Worm (Caenorhabditis elegans) whole organism, L1 larva: ENCODE results near the gene F29B9.8.
A peak's percentile ranks its signal among the peaks of the same experiment; 100 is the strongest.

Experiments used
- C04F5.9 ChIP-seq: sonication (generic microtip); optimal IDR thresholded peaks from 2 replicates; lab custom pipeline; 2016; ENCODE audit warnings: missing genetic modification characterization, missing compliant biosample characterization
- C34B4.2 ChIP-seq: sonication (generic microtip); optimal IDR thresholded peaks from 2 replicates; lab custom pipeline; 2017; ENCODE audit warnings: mild to moderate bottlenecking, missing genetic modification characterization, missing compliant biosample characterization
- F16B12.6 ChIP-seq: fragments of 150-350 bp; optimal IDR thresholded peaks from 2 replicates; lab custom pipeline; 2014; ENCODE audit warnings: missing biosample characterization, missing genetic modification characterization
- alr-1 ChIP-seq: fragments of 200-800 bp; sonication (Bioruptor generic); optimal IDR thresholded peaks from 2 replicates; lab custom pipeline; 2018; ENCODE audit warnings: borderline replicate concordance, mild to moderate bottlenecking, missing genetic modification characterization, missing compliant biosample characterization
- ama-1 ChIP-seq: fragments of 150-350 bp; optimal IDR thresholded peaks from 2 replicates; lab custom pipeline; 2014
- blmp-1 ChIP-seq: fragments of 150-350 bp; optimal IDR thresholded peaks from 2 replicates; lab custom pipeline; 2014; ENCODE audit warnings: missing biosample characterization, missing genetic modification characterization
- ceh-63 ChIP-seq: fragments of 200-800 bp; sonication (Bioruptor generic); optimal IDR thresholded peaks from 2 replicates; lab custom pipeline; 2018; ENCODE audit warnings: mild to moderate bottlenecking, missing genetic modification characterization, missing compliant biosample characterization
- ceh-8 ChIP-seq: fragments of 200-800 bp; sonication (Bioruptor generic); optimal IDR thresholded peaks from 2 replicates; lab custom pipeline; 2018; ENCODE audit warnings: mild to moderate bottlenecking, missing genetic modification characterization, moderate library complexity, missing compliant biosample characterization
- ceh-82 ChIP-seq, 3 experiments: fragments of 150-350 bp in 1 of 3; sonication (generic microtip) in 2 of 3; optimal IDR thresholded peaks; 2 replicates each; lab custom pipeline; 2014 to 2017; ENCODE audit warnings: missing biosample characterization in 3 of 3, missing genetic modification characterization in 3 of 3
- ces-1 ChIP-seq: fragments of 150-350 bp; optimal IDR thresholded peaks from 2 replicates; lab custom pipeline; 2014; ENCODE audit warnings: missing biosample characterization, missing genetic modification reagents, missing genetic modification characterization
- dsc-1 ChIP-seq: sonication (generic microtip); optimal IDR thresholded peaks from 2 replicates; lab custom pipeline; 2016; ENCODE audit warnings: mild to moderate bottlenecking, missing genetic modification characterization, missing compliant biosample characterization
- efl-1 ChIP-seq, 4 experiments: fragments of 150-350 bp; optimal IDR thresholded peaks in 3 of 4; peaks in 1 of 4; 1 replicate in 1 of 4; 2 replicates in 3 of 4; lab custom pipeline; 2014; ENCODE audit warnings: missing biosample characterization in 2 of 4, missing genetic modification characterization in 2 of 4, missing genetic modification reagents in 2 of 4
- egl-27 ChIP-seq, 2 experiments: fragments of 150-350 bp in 1 of 2; sonication (generic microtip); optimal IDR thresholded peaks; 3 replicates each; lab custom pipeline; 2017 to 2018; ENCODE audit warnings: missing biosample characterization in 2 of 2, missing genetic modification characterization in 2 of 2, missing genetic modification reagents in 2 of 2
- elt-3 ChIP-seq, 6 experiments: fragments of 150-350 bp in 1 of 6; sonication (generic microtip); optimal IDR thresholded peaks; 2 replicates each; lab custom pipeline; 2017 to 2018; ENCODE audit warnings: missing biosample characterization in 6 of 6, missing genetic modification characterization in 6 of 6, inconsistent platforms in 1 of 6
- fkh-10 ChIP-seq: sonication (generic microtip); optimal IDR thresholded peaks from 2 replicates; lab custom pipeline; 2017; ENCODE audit warnings: missing biosample characterization, missing genetic modification reagents, missing genetic modification characterization
- fkh-4 ChIP-seq: sonication (generic microtip); optimal IDR thresholded peaks from 2 replicates; lab custom pipeline; 2016; ENCODE audit warnings: missing compliant biosample characterization, missing genetic modification characterization, borderline replicate concordance
- fos-1 ChIP-seq: fragments of 150-350 bp; optimal IDR thresholded peaks from 2 replicates; lab custom pipeline; 2014; ENCODE audit warnings: missing biosample characterization, missing genetic modification characterization
- hpl-2 ChIP-seq: fragments of 150-350 bp; optimal IDR thresholded peaks from 2 replicates; lab custom pipeline; 2014; ENCODE audit warnings: missing biosample characterization, missing genetic modification reagents, missing genetic modification characterization
- lin-14 ChIP-seq: fragments of 200-800 bp; sonication (Bioruptor generic); optimal IDR thresholded peaks from 2 replicates; lab custom pipeline; 2018; ENCODE audit warnings: mild to moderate bottlenecking, missing genetic modification characterization, moderate library complexity, missing compliant biosample characterization
- lin-39 ChIP-seq: fragments of 150-350 bp; optimal IDR thresholded peaks from 2 replicates; lab custom pipeline; 2014; ENCODE audit warnings: missing biosample characterization, missing genetic modification reagents, missing genetic modification characterization
- mab-9 ChIP-seq: fragments of 200-800 bp; sonication (Bioruptor generic); IDR thresholded peaks from 2 replicates; pipeline ENCODE4 v1.3.6; 2022; ENCODE audit warnings: missing genetic modification reagents, missing genetic modification characterization, missing compliant biosample characterization
- nhr-12 ChIP-seq: sonication (generic microtip); optimal IDR thresholded peaks from 2 replicates; lab custom pipeline; 2017; ENCODE audit warnings: missing biosample characterization, missing genetic modification characterization
- nhr-237 ChIP-seq: fragments of 150-350 bp; optimal IDR thresholded peaks from 2 replicates; lab custom pipeline; 2014; ENCODE audit warnings: missing biosample characterization, missing genetic modification characterization
- nhr-47 ChIP-seq: sonication (generic microtip); optimal IDR thresholded peaks from 2 replicates; lab custom pipeline; 2016; ENCODE audit warnings: mild to moderate bottlenecking, missing genetic modification characterization, moderate library complexity, missing compliant biosample characterization
- nhr-85 ChIP-seq: sonication (generic microtip); peaks from one replicate; lab custom pipeline; 2016; ENCODE audit warnings: missing genetic modification characterization, inconsistent platforms, missing compliant biosample characterization
- pag-3 ChIP-seq: sonication (generic microtip); optimal IDR thresholded peaks from 2 replicates; lab custom pipeline; 2017; ENCODE audit warnings: missing genetic modification characterization, mild to moderate bottlenecking, missing compliant biosample characterization, antibody characterized with exemption, borderline replicate concordance; ENCODE audit not compliant: insufficient read depth
- unc-130 ChIP-seq: fragments of 150-350 bp; optimal IDR thresholded peaks from 2 replicates; lab custom pipeline; 2017; ENCODE audit warnings: missing biosample characterization, missing genetic modification characterization, inconsistent platforms
- unc-62 ChIP-seq: fragments of 150-350 bp; optimal IDR thresholded peaks from 2 replicates; lab custom pipeline; 2014; ENCODE audit warnings: missing biosample characterization, missing genetic modification reagents, missing genetic modification characterization
- vab-15 ChIP-seq: sonication (generic microtip); optimal IDR thresholded peaks from 2 replicates; lab custom pipeline; 2017; ENCODE audit warnings: missing genotype, mild to moderate bottlenecking, missing genetic modification characterization, missing compliant biosample characterization
- xbp-1 ChIP-seq: sonication (generic microtip); optimal IDR thresholded peaks from 2 replicates; lab custom pipeline; 2016; ENCODE audit warnings: missing genetic modification characterization, missing compliant biosample characterization
- zip-4 ChIP-seq: fragments of 200-800 bp; sonication (Bioruptor generic); optimal IDR thresholded peaks from 2 replicates; lab custom pipeline; 2018; ENCODE audit warnings: mild to moderate bottlenecking, missing genetic modification characterization, moderate library complexity, missing compliant biosample characterization
- ztf-4 ChIP-seq: fragments of 150-350 bp; optimal IDR thresholded peaks from 2 replicates; lab custom pipeline; 2014; ENCODE audit warnings: missing biosample characterization, missing genetic modification characterization

F29B9.8 gene

DNA sequence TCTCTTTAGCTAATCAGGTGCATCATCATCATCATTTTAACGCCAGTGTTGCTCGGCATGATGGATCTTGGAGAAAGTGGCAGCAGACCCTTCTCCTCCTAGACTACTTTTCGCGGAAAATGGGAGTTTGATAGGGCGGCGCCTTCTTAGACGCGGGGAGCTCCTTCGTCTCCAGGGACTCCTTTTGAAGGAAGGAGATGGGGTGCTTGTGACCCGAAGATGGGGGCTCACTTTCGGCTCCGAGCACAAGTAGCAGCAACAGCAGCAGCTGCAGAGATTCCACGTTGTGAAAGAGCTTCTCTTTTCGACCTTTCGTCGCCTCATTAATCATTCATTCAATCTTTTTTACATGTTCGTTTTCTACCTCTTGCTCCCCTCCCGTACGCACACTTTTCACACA is 19.9 kb downstream of the F29B9.8 start:
- TF ChIP-seq unc-130 (tag; lab: Kevin White, UChicago) (no peak), ceh-82 (tag; optimal IDR thresholded peaks at IDR 0.05; lab: Kevin White, UChicago) (peak in 1 of 3 experiments; percentile 2), lin-14 (GFP tag; lab: Kevin White, UChicago) (peak; percentile 46), mab-9 (GFP tag; lab: Robert Waterston, UW) (peak; percentile 63), fos-1 (tag; lab: Kevin White, UChicago) (no peak)

DNA sequence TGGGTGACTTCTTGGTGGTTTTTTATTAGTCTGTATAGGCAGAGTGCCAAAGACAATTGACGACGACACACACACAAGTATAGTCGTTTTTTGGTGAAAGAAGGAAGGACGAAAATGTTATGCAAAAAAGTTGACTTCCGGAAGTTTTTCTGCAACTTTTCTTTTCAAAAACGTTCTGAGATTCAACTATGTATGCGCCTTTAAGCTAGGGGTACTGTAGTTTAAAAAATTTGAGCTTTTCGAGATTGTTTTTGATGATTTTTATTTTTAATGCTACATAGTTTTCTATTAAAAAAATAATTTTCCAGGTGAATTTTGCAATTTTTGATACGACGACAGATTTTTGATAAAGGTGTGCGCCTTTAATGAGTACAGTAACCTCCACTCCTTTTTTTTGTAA is 20.4 kb downstream of the F29B9.8 start:
- TF ChIP-seq elt-3 (tag; optimal IDR thresholded peaks at IDR 0.05; lab: Kevin White, UChicago) (no peak), efl-1 (optimal IDR thresholded peaks at IDR 0.05; lab: Kevin White, UChicago) (no peak), efl-1 (GFP tag; optimal IDR thresholded peaks at IDR 0.05 in 1 of 2; lab: Kevin White, UChicago) (no peak), C04F5.9 (tag; lab: Kevin White, UChicago) (no peak), fkh-10 (no peak), blmp-1 (no peak), zip-4 (GFP tag; lab: Kevin White, UChicago) (no peak), mab-9 (GFP tag; lab: Robert Waterston, UW) (no peak), unc-130 (tag; lab: Kevin White, UChicago) (no peak), pag-3 (tag; lab: Kevin White, UChicago) (no peak), ceh-8 (no peak), fkh-4 (tag; lab: Kevin White, UChicago) (no peak), alr-1 (tag; lab: Kevin White, UChicago) (no peak), F16B12.6 (tag; lab: Kevin White, UChicago) (no peak), lin-39 (tag; lab: Kevin White, UChicago) (no peak), unc-62 (no peak), vab-15 (tag; lab: Kevin White, UChicago) (no peak)

DNA sequence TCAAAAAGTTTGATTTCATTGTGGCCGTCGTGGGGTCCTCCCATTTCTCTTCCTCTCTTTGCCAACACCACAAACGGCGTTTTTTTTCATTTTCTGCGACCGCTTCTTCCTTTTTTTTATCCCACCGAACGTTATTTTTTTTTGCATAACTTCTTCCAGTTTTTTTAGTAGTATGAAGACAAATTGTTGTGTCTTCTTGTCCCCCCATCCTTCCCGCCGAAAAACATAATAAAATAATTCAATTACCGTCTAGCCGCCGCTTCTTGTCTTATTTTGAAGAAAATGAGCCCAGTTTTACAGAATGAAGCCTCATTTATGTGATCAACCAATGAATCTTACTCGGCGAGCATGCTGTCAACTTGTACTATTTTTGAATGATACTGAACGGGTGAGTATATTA is 21.8 kb downstream of the F29B9.8 start, which contains the start of gene F29B9.12:
TSS of gene F29B9.12 (plus strand) at position 301 of the 400 bp plus-strand sequence.
- TF ChIP-seq egl-27 (tag; optimal IDR thresholded peaks at IDR 0.05; lab: Kevin White, UChicago) (no peak), zip-4 (GFP tag; lab: Kevin White, UChicago) (no peak), fos-1 (tag; lab: Kevin White, UChicago) (no peak), C34B4.2 (no peak), ztf-4 (tag; lab: Kevin White, UChicago) (no peak)
- TF ChIP-seq, all 84 proteins: peak for 0

DNA sequence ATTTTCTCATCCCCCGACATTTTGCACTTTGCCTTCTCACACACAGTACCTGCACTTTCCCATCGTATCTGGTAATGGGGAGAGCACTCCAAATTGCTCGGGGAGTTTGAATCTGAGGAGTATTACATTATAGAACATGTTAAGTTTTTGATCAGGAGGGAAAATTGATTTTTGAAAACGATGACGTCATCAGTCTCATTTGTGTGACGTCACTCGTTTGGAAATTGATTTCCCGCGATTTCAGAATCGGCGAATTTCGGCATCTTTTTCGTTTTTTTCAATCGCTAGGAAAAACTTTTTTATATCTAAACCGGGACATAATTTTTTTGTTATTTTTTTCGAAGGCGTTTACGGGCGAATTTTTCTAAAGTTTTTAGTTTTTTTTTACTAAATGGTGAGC is 25.8 kb downstream of the F29B9.8 start:
- TF ChIP-seq efl-1 (optimal IDR thresholded peaks at IDR 0.05; lab: Kevin White, UChicago) = no peak
- TF ChIP-seq efl-1 (GFP tag; optimal IDR thresholded peaks at IDR 0.05 in 1 of 2; lab: Kevin White, UChicago) = no peak
- TF ChIP-seq, all 84 proteins: peak for 0

DNA sequence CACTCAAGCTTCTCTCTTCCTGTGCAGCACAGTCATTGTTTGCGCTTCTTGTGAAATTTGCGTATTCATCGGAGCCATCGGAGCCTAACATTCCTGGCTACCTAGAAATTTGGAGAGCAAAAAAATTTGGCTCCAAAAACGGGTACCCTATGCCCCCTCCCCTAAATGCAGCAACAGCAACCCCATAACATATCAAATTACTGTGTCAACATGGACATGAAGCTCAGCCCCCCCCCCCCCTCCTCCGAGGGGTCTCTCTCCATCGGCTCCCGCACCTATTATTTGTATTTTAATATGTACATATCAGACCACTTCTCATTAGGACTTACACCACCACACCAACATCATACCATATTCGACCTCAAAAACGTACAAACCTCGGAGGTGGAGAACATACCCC is 26.8 kb downstream of the F29B9.8 start:
- no peak for TF ChIP-seq C04F5.9 (tag; lab: Kevin White, UChicago)
- no peak for TF ChIP-seq nhr-47 (tag; lab: Kevin White, UChicago)
- no peak for TF ChIP-seq lin-14 (GFP tag; lab: Kevin White, UChicago)
- no peak for TF ChIP-seq blmp-1
- no peak for TF ChIP-seq ceh-63
- no peak for TF ChIP-seq nhr-12 (tag; lab: Kevin White, UChicago)
- TF ChIP-seq nhr-237 (tag; lab: Kevin White, UChicago) = no peak
- no peak for TF ChIP-seq xbp-1
- no peak for TF ChIP-seq dsc-1 (tag; lab: Kevin White, UChicago)
- no peak for TF ChIP-seq ama-1 (lab: Kevin White, UChicago)
- TF ChIP-seq ces-1 (GFP tag; lab: Kevin White, UChicago) = no peak
- TF ChIP-seq, all 84 proteins: peak for 0

DNA sequence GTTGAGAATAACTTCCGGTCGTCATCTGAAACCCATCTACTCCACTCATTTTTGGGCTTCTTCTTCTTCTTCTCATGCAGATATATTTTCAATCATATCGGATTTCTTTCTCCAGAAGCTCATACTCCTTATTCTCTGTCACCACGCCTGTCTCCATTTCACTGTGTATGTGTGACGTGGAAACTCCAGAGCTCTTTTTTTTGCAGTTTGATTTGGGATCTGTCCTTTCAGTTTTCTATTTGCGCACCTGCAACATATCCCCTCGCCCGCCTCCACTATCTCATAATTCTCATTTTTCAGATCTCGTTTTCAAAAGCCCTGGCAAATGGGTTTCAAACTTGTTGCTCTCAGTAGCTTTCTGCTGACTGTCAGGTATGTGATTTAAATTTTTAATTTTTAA is 31.2 kb downstream of the F29B9.8 start, which contains the start of gene kin-36:
TSS of gene kin-36 (plus strand) at position 301 of the 400 bp plus-strand sequence.
- TF ChIP-seq hpl-2 (no peak), nhr-85 (peak; percentile 51)
